Fruit fly (Drosophila melanogaster): ENCODE results near the gene CG17470.

dm6 chr2L:20604096-20604495 is 38.9 kb downstream of the CG17470 start, which contains the start of gene CG31677:
- TF ChIP-seq h (optimal IDR thresholded peaks at IDR 0.05): no peak
- no peak for TF ChIP-seq Myc (optimal IDR thresholded peaks at IDR 0.05)
- no peak for TF ChIP-seq insv (optimal IDR thresholded peaks at IDR 0.05)

All from Kc167 (cell line).